Worm (Caenorhabditis elegans) whole organism, late embryonic: ENCODE measurements around the gene F38C2.1.

Experiments used
- K02D7.2 ChIP-seq: sonication (generic microtip); optimal IDR thresholded peaks from 2 replicates; lab custom pipeline; 2017; ENCODE audit warnings: mild to moderate bottlenecking, missing genetic modification characterization, missing compliant biosample characterization
- ama-1 ChIP-seq: fragments of 150-350 bp; optimal IDR thresholded peaks from 2 replicates; lab custom pipeline; 2014
- ceh-19 ChIP-seq: fragments of 200-800 bp; sonication (Bioruptor generic); optimal IDR thresholded peaks from 2 replicates; lab custom pipeline; 2018; ENCODE audit warnings: mild to moderate bottlenecking, missing genetic modification characterization, missing compliant biosample characterization
- ceh-48 ChIP-seq: sonication (generic microtip); optimal IDR thresholded peaks from 2 replicates; lab custom pipeline; 2016; ENCODE audit warnings: missing genetic modification characterization, inconsistent platforms, missing compliant biosample characterization
- elt-2 ChIP-seq: sonication (generic microtip); optimal IDR thresholded peaks from 2 replicates; lab custom pipeline; 2016; ENCODE audit warnings: missing genetic modification reagents, missing genetic modification characterization, missing compliant biosample characterization
- elt-4 ChIP-seq: sonication (generic microtip); optimal IDR thresholded peaks from 2 replicates; lab custom pipeline; 2016; ENCODE audit warnings: missing genetic modification characterization, missing compliant biosample characterization
- ets-4 ChIP-seq: sonication (generic microtip); optimal IDR thresholded peaks from 2 replicates; lab custom pipeline; 2016; ENCODE audit warnings: missing genetic modification characterization, missing compliant biosample characterization
- fkh-10 ChIP-seq: fragments of 150-350 bp; optimal IDR thresholded peaks from 2 replicates; lab custom pipeline; 2014; ENCODE audit warnings: missing biosample characterization, missing genetic modification reagents, missing genetic modification characterization
- gmeb-2 ChIP-seq: sonication (generic microtip); optimal IDR thresholded peaks from 2 replicates; lab custom pipeline; 2016; ENCODE audit warnings: missing genetic modification characterization, inconsistent platforms, missing compliant biosample characterization
- hlh-30 ChIP-seq: sonication (generic microtip); optimal IDR thresholded peaks from 2 replicates; lab custom pipeline; 2017; ENCODE audit warnings: antibody characterized with exemption, missing genetic modification characterization, missing compliant biosample characterization; ENCODE audit not compliant: insufficient read depth
- hlh-6 ChIP-seq: sonication (generic microtip); optimal IDR thresholded peaks from 2 replicates; lab custom pipeline; 2016; ENCODE audit warnings: missing genotype, missing genetic modification characterization, missing compliant biosample characterization
- hlh-8 ChIP-seq: sonication (generic microtip); optimal IDR thresholded peaks from 2 replicates; lab custom pipeline; 2016; ENCODE audit warnings: missing genotype, missing genetic modification characterization, missing compliant biosample characterization
- lin-11 ChIP-seq: fragments of 200-800 bp; sonication (Bioruptor generic); optimal IDR thresholded peaks from 2 replicates; lab custom pipeline; 2018; ENCODE audit warnings: mild to moderate bottlenecking, missing genetic modification characterization, missing compliant biosample characterization
- madf-2 ChIP-seq: sonication (generic microtip); optimal IDR thresholded peaks from 2 replicates; lab custom pipeline; 2017; ENCODE audit warnings: missing genetic modification characterization, missing compliant biosample characterization
- nfya-1 ChIP-seq: sonication (generic microtip); optimal IDR thresholded peaks from 2 replicates; lab custom pipeline; 2017; ENCODE audit warnings: missing genetic modification characterization, mild to moderate bottlenecking, missing compliant biosample characterization, antibody characterized with exemption, moderate library complexity
- nhr-11 ChIP-seq: fragments of 150-350 bp; optimal IDR thresholded peaks from 2 replicates; lab custom pipeline; 2014; ENCODE audit warnings: missing biosample characterization, missing genetic modification characterization
- npax-4 ChIP-seq: sonication (generic microtip); optimal IDR thresholded peaks from 2 replicates; lab custom pipeline; 2016; ENCODE audit warnings: missing genetic modification characterization, missing compliant biosample characterization
- odd-2 ChIP-seq: sonication (generic microtip); optimal IDR thresholded peaks from 2 replicates; lab custom pipeline; 2017; ENCODE audit warnings: antibody characterized with exemption, mild to moderate bottlenecking, missing genetic modification characterization, missing compliant biosample characterization
- pag-3 ChIP-seq: sonication (generic microtip); optimal IDR thresholded peaks from 2 replicates; lab custom pipeline; 2016; ENCODE audit warnings: missing compliant biosample characterization, missing genetic modification characterization, borderline replicate concordance
- pat-9 ChIP-seq: fragments of 200-800 bp; sonication (Bioruptor generic); optimal IDR thresholded peaks from 2 replicates; lab custom pipeline; 2018; ENCODE audit warnings: mild to moderate bottlenecking, missing genetic modification characterization, moderate library complexity, missing compliant biosample characterization
- pha-2 ChIP-seq: sonication (generic microtip); optimal IDR thresholded peaks from 2 replicates; lab custom pipeline; 2017; ENCODE audit warnings: mild to moderate bottlenecking, missing genetic modification characterization, missing compliant biosample characterization
- pqm-1 ChIP-seq: sonication (generic microtip); optimal IDR thresholded peaks from 2 replicates; lab custom pipeline; 2016; ENCODE audit warnings: missing genetic modification characterization, missing compliant biosample characterization
- sdc-2 ChIP-seq: sonication (generic microtip); optimal IDR thresholded peaks from 2 replicates; lab custom pipeline; 2016; ENCODE audit warnings: missing genotype, missing genetic modification characterization, missing compliant biosample characterization
- sox-2 ChIP-seq: fragments of 200-800 bp; sonication (Bioruptor generic); IDR thresholded peaks from 2 replicates; pipeline ENCODE4 v1.3.6; 2022; ENCODE audit warnings: missing genetic modification reagents, missing genetic modification characterization, missing compliant biosample characterization
- syd-9 ChIP-seq: sonication (generic microtip); optimal IDR thresholded peaks from 2 replicates; lab custom pipeline; 2016; ENCODE audit warnings: mild to moderate bottlenecking, missing genetic modification characterization, moderate library complexity, missing compliant biosample characterization
- tbx-2 ChIP-seq: sonication (generic microtip); optimal IDR thresholded peaks from 2 replicates; lab custom pipeline; 2016; ENCODE audit warnings: missing genetic modification characterization, missing compliant biosample characterization
- unc-42 ChIP-seq: sonication (generic microtip); optimal IDR thresholded peaks from 2 replicates; lab custom pipeline; 2016; ENCODE audit warnings: missing genotype, missing genetic modification characterization, missing compliant biosample characterization
- unc-55 ChIP-seq: sonication (generic microtip); optimal IDR thresholded peaks from 2 replicates; lab custom pipeline; 2017; ENCODE audit warnings: missing biosample characterization, missing genetic modification reagents, missing genetic modification characterization
- unc-86 ChIP-seq: sonication (generic microtip); optimal IDR thresholded peaks from 2 replicates; lab custom pipeline; 2016; ENCODE audit warnings: missing genetic modification characterization, missing compliant biosample characterization
- zip-5 ChIP-seq: sonication (generic microtip); optimal IDR thresholded peaks from 2 replicates; lab custom pipeline; 2016; ENCODE audit warnings: missing genetic modification characterization, missing compliant biosample characterization
- ztf-16 ChIP-seq: sonication (generic microtip); optimal IDR thresholded peaks from 2 replicates; lab custom pipeline; 2017; ENCODE audit warnings: missing genetic modification characterization, missing compliant biosample characterization

The F38C2.1 gene

ce11 chrIV:16220688-16221087, 26.5 kb upstream of the F38C2.1 start:
- no peak for TF ChIP-seq elt-2 (tag; lab: Kevin White, UChicago)
- TF ChIP-seq, all 69 proteins: peak for 0

DNA sequence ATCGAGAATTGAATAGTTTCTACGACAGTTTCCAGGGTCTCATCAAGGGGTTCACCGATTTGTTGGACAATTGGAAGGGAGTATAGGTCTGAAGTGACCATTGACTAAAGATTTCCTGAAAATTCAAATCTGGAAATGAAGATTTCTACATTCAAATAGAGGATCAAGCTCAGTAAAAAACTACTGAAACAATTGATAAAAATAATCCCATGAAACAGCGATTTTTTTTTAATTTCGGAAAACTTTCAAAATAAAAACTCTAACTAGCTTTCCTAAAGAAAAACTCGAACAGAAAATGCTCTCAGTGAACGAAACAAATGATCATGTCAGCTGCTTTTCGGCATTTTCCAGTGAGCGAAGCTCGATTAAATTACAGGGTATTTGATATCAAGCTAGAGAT, 25.7 kb upstream of the F38C2.1 start, which contains the start of gene srv-11:
Gene srv-11, minus strand, starts transcription at position 101 of the 400 bp plus-strand sequence.
- TF ChIP-seq ceh-48, result no peak
- no peak for TF ChIP-seq madf-2
- TF ChIP-seq ama-1, result no peak
- no peak for TF ChIP-seq hlh-30 (tag; lab: Kevin White, UChicago)
- no peak for TF ChIP-seq sdc-2
- TF ChIP-seq npax-4 (tag; lab: Kevin White, UChicago), result no peak
- no peak for TF ChIP-seq nfya-1 (tag; lab: Kevin White, UChicago)
- TF ChIP-seq pha-2 (tag; lab: Kevin White, UChicago), result no peak
- no peak for TF ChIP-seq unc-55 (GFP tag; lab: Kevin White, UChicago)
- TF ChIP-seq hlh-8, result no peak
- TF ChIP-seq ets-4 (tag; lab: Kevin White, UChicago), result no peak
- no peak for TF ChIP-seq pag-3 (tag; lab: Kevin White, UChicago)
- TF ChIP-seq zip-5 (tag; lab: Kevin White, UChicago), result no peak
- TF ChIP-seq sox-2 (GFP tag; lab: Robert Waterston, UW), result no peak
- no peak for TF ChIP-seq pat-9 (tag; lab: Kevin White, UChicago)

DNA sequence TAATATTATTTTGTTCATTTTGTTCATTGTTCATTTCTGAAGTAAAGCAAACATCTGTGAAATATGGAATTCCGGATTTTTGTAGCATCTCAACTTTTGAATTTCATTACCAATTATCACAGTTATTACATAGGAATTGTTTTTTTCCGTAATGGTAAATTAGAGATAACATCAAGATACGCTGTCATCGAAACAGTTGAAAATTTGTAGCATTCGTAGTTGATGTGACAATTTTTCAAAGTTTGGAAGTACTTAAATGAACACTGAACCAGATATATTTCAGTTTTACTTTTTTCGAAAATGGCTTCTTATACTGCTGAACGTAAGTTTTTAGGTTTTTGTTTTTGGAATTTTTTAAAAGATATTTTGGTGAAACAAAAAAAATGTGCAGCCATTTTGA, 21.5 kb upstream of the F38C2.1 start, which contains the start of gene H25K10.4:
Gene H25K10.4, plus strand, starts transcription at position 301 of the 400 bp plus-strand sequence.
- no peak for TF ChIP-seq hlh-8
- no peak for TF ChIP-seq tbx-2 (tag; lab: Kevin White, UChicago)
- no peak for TF ChIP-seq pqm-1 (tag; lab: Kevin White, UChicago)
- TF ChIP-seq gmeb-2 (tag; lab: Kevin White, UChicago), result no peak
- TF ChIP-seq unc-86 (tag; lab: Kevin White, UChicago), result no peak
- no peak for TF ChIP-seq unc-42 (tag; lab: Kevin White, UChicago)
- TF ChIP-seq lin-11 (tag; lab: Kevin White, UChicago), result no peak
- no peak for TF ChIP-seq hlh-6 (tag; lab: Kevin White, UChicago)
- TF ChIP-seq ztf-16, result no peak
- TF ChIP-seq K02D7.2 (tag; lab: Kevin White, UChicago), result no peak
- no peak for TF ChIP-seq sdc-2
- no peak for TF ChIP-seq hlh-30 (tag; lab: Kevin White, UChicago)

DNA sequence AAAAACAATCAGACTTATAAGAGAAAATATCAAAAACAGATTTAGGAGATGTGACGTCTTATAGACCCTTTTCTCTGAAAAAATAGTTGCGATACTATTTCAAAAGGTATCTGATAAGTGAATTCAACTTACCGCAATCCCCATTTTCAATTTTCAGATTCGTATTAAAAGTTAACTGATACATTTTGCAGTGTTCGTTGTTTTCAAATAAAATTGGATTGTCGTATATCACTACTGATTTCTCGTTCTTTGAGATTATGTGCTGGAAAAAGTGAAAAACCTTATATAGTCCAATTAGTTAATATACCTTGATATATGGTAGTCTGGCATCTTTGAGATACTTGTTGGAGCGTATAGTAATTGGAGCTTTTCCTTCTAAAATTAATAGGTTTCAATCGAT, 16.8 kb upstream of the F38C2.1 start:
- no peak for TF ChIP-seq elt-4 (tag; lab: Kevin White, UChicago)

DNA sequence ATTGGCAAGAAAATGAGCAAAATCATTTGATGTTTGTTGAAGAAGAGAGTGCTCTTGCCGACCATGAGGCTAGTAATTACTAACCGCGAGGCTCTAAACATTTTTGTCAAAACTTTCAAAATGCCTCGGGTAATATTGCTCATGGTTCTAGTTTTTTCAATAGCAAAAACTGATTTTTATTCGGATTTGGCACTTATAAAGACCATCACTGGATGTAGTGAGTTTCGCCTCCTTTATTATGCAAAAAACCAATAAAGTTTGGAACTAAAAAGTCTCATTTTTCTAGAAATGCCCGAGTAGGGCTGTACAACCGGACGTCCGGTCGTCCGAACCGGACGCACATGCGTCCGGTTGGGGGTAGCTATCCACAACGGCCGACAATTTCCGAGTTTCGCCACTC, 14.2 kb upstream of the F38C2.1 start, which contains the start of the genes hpa-1 and irld-39:
Gene hpa-1, minus strand, starts transcription at position 101 of the 400 bp plus-strand sequence.
Gene irld-39, plus strand, starts transcription at position 121 of the 400 bp plus-strand sequence.
- TF ChIP-seq syd-9 (no peak), pqm-1 (tag; lab: Kevin White, UChicago) (no peak), fkh-10 (GFP tag; lab: Kevin White, UChicago) (no peak)

ce11 chrIV:16236827-16237226, 10.4 kb upstream of the F38C2.1 start:
- TF ChIP-seq ceh-19 (GFP tag; lab: Kevin White, UChicago) (no peak), K02D7.2 (tag; lab: Kevin White, UChicago) (no peak), nfya-1 (tag; lab: Kevin White, UChicago) (no peak), odd-2 (tag; lab: Kevin White, UChicago) (no peak), pag-3 (tag; lab: Kevin White, UChicago) (no peak), nhr-11 (tag; lab: Kevin White, UChicago) (no peak)
